Fruit fly (Drosophila melanogaster): ENCODE measurements around the gene Or94b.

Or94b gene

DNA sequence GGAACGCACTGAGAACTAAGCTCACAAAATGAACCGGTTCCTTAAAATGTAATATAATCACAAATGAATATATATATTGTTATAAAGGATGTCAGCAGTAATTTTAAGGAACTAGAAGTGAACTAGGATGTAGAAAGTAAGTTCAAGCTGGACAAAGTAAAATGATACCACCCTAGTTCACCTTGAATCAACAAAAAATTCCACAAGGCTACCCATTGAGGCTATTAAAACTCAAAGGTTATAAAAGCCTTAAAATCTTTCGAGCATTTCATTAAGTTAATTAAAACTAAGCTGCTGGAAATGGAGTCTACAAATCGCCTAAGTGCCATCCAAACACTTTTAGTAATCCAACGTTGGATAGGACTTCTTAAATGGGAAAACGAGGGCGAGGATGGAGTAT is at the start of gene Or94b:
Gene Or94b, plus strand, starts transcription at position 301 of the 400 bp plus-strand sequence.
- TF ChIP-seq noc (tag; optimal IDR thresholded peaks at IDR 0.05): no peak

DNA sequence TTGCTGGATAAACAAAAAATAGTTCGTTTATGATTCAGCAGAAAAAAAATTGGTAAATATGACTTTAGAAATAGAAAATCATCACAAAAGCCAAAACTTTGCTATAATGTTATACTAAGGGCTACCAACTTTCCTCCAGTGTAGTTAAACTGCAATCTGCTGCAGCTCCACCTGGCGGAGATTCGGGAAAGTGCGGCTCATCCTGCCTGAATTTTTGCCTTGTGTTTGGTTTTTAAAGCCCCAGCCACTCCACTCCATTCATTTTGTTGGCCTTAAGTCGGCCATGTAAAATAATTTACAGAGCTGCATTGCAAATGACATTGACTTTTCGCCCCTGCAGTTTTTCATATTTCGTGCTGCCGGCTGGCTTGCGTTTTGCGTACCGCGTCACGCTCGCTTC is 23.9 kb upstream of the Or94b start:
- TF ChIP-seq noc (tag; optimal IDR thresholded peaks at IDR 0.05): no peak

DNA sequence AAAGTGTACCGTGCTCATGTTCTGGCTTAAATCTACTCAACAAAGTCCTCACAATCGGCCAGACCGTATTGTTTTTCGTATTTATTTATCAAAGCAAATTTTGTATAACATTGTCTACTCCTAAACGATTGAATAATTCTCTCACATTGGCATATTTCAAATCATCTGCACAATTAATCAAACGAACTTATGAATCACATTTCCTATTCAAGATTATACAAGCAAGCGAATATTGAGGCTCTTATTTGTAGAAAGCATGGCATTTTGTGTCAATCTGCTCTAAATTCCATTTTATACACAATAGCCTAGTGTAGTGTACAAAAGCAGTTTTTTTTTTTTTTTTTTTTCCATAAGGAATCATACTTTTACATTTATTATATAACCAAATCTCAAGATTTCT is 23.1 kb upstream of the Or94b start, which contains the start of gene Tpl94D:
Gene Tpl94D, plus strand, starts transcription at position 301 of the 400 bp plus-strand sequence.
- TF ChIP-seq noc (tag; optimal IDR thresholded peaks at IDR 0.05): no peak

DNA sequence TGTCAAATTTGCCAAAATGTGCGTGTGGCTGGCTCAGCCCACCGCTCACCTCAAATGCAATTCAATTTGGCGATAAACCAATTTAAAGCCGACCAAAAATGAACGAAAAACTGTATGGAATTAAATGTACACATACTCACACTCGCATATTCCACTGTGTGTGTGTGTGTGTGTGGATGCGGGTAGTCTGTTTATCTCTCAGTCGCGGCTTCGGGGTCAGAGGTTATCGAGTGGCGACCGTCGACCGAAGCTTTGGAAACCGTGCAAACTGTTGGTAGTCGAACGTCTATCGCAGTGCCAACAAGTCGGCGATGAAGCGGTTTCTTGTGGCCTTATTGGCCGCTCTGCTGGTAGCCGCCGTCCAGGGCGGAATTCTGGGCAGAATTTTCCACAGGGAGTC is 12.1 kb upstream of the Or94b start, which contains the start of gene Gbp3:
Gene Gbp3, plus strand, starts transcription at position 274 of the 400 bp plus-strand sequence.
- no peak for TF ChIP-seq noc (tag; optimal IDR thresholded peaks at IDR 0.05)

DNA sequence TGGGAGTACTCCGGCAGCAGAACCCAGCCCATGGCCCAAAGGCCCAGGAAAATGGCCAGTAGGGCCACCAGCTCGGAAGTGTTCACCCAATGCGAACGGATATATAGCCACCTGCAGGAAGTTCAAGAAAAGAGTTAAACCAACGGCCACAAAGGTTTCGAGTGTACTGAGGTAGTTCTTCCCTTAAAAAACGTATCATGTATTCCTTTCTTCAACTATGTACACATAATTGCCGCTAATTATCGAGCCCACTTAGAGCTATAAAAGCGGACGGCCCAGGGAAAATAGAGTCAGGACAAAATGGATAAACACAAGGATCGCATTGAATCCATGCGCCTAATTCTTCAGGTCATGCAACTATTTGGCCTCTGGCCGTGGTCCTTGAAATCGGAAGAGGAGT is 2.1 kb upstream of the Or94b start, which contains the start of gene Or94a:
Gene Or94a, plus strand, starts transcription at position 301 of the 400 bp plus-strand sequence.
- no peak for TF ChIP-seq noc (tag; optimal IDR thresholded peaks at IDR 0.05)

DNA sequence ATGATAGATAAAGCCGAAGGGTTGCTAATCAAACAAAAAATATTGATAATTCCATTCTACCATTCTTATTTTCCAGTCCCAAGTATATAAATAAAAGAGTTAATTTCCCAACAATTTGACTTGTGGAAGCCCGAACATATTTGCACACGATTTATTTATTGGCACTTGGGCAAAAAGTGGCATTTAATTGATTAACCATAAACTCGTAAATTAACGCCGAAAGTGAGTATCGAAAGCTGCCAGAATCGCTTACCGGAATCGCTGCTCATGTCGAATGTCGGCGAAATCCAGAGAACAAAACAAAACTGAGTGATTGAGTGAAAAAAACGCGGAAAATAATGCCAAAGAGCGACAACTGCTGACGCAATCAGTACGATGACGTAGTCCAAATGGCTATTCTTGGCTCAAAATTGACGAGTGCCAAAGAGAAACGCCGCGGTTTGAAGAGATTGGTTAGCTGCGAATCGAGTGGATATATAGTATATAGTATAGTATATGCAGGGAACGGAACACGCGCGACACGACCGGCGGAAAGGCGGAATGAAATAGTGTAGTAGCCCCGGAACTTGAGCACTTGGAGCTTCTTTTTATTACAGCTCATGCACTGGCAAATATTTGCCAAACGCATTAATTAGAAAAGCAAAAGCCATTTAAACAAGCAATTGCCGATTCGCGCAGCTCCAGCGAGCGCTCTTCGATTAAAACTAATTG is 9.0 kb downstream of the Or94b start, which contains the start of gene Nha2:
Gene Nha2, minus strand, starts transcription at position 617 of the 711 bp plus-strand sequence.
- TF ChIP-seq noc (tag; optimal IDR thresholded peaks at IDR 0.05): peak; percentile 69

DNA sequence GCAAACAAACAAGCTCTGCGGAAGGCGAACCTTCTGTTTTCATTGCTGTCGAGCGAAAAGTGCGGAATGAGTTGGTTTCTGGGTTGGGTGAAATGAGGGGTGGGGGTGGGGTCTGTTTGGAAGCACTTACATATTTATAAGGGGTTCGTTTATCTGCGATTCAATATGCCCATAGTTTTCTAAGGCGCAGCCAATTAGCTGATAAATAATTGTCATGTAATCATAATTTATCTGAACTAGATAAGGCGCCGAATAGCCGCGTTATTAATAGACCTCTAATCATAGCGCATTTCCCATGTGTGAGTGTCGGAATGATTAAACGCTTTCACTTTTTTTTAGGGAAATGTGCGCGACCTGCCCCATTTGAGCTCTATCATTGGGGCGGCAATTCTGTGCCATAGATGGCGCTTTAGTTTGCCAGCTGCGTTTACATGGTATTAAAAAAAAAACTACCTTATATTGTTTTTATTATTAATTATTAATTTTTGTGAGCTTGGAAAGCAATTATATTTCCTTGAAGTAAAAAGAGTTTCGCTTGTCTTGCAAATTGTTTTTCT is 9.6 kb downstream of the Or94b start:
- TF ChIP-seq noc (tag; optimal IDR thresholded peaks at IDR 0.05): no peak

DNA sequence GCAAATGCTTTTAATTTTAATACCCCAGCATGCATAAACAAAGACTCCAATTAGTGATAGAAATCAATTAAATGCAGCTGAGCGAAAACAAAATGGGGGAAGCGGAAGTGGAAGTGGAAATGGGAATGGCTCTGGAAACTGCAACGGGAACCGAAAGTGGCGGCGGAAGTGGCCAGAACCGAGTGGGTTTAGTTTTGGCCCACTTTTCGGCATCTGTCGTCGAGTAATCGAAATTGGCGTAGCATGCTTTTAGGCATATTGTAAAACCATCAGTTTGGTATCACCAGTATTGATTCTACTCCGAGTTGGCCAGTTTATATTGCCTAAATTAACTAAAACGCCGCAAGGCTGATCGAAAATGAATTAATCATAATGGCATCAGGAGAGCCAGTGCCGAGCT is 15.1 kb downstream of the Or94b start:
- no peak for TF ChIP-seq noc (tag; optimal IDR thresholded peaks at IDR 0.05)

DNA sequence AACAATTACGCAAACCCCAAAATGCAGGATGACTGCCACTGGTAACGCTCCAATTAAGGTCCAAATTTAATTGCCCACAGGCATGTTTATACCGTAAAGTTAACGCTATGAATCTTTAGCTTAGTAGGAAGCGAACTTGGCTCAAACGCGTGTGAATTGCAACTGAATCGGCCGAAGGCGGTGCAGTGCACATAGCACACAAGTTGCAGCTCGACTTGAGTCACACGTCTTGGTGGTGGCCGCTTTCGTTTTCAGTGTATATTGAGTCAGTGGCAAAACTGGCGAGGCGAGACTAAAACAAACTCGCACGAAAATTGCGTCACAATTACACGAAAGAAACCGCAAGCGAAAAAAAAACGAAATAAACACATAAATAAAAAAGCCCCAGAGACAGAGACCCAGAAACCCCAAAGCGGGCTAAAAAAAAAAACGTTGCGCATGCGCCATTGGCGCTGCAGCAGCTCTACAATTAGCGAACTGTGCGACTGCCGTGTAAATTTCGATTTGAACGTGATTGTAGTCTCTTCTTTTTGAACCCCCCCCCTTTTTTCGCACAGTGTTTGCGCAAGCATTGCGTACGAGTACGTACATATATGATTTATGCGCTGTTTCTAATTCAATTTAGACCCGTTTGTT is 20.5 kb downstream of the Or94b start:
- no peak for TF ChIP-seq noc (tag; optimal IDR thresholded peaks at IDR 0.05)

DNA sequence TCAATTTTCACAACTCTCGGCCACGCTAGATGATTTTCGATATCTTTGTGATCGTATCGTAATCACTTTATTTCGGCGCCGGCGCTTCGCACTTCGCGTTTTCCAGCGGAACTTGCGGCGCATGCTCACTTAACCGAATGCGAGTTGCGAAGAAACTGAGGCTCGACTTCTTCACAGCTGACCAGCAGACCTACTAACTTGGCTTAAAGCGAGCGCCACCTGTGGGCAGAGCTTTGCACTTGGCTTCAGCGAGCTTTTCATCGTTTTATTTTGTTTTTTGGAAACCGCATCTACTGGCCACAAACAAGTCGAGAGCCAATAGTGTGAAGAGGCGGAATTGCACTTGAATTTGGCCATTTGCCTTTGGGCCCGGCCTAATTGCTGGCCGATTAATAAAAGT is 21.3 kb downstream of the Or94b start, which contains the start of gene CG34375:
Gene CG34375, minus strand, starts transcription at position 157 of the 400 bp plus-strand sequence.
- no peak for TF ChIP-seq noc (tag; optimal IDR thresholded peaks at IDR 0.05)

DNA sequence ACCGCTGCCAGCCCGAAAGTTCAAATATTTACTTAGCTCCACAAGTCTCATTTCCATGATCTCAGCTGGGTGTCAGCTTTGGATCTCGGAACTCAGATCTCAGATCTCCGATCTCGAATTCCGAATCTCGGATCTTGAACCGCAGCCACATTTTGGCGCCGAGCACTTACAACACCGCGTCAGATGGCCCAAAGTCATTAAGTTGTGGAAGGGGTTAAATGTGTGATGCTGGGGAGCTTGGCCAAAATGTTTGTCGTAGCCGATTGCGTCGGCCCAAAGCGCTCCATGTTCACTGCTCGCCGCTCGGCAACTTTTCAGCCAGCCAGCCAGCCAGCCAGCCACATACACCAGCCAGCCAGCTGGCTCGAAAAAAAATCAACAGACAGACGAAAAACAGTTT is 22.9 kb downstream of the Or94b start, which contains the start of gene CG6688:
Gene CG6688, plus strand, starts transcription at position 396 of the 400 bp plus-strand sequence.
- TF ChIP-seq noc (tag; optimal IDR thresholded peaks at IDR 0.05): no peak

DNA sequence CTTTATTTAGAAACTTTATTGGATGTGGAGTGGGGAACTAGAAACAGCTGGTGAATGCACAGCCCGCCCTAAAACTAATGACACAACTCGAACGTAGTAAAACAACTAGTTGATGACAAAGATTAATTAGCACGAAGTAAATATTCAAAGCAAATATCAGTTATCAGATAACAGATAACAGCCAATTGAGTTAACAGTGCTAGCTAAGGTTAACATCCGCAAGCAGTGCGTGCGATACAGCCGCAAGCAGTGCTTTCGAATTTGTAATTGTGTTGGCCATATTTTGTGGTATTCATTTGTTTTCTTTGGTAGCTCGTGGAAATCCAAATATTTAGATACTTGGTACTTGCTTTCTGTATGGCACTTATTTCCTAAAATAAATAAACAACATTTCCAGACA is 24.4 kb downstream of the Or94b start:
- no peak for TF ChIP-seq noc (tag; optimal IDR thresholded peaks at IDR 0.05)

DNA sequence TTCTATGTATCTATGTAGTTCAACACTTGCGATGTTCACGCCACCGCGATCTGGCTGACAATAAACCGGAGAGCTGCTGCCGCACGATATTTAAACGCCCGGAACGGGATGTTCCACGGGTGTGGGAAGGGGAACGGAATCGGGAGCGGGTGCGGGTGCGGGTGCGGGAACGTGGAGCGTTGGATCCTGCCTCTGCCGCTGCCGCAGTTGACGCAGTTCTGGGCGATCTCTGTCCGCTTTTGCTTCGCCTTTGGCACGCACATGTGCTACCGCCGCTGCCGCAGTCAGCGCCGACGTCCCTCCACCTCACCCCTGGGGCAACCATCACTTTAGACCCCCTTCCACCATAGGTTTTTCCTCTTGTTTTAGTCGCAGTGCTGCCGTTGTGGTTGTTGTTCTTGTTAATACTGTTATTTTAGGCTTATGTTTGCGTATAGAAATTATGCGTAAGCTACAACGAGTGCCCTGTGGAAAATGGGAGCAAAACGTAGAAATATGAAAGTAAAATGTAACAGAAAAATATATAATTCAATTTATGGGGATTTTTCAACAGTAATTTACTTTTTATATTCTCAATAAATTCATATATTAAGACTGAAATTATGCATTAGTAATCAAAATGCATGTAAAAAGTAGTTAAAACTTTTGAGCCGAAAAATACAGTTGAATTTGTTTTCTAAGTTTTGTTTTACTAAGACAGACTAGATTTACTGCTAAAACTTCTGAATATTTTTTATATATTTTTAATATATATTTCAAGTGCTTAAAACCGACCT is 37.7 kb downstream of the Or94b start, which contains the start of gene lmd:
Gene lmd, minus strand, starts transcription at position 62 of the 776 bp plus-strand sequence.
- TF ChIP-seq noc (tag; optimal IDR thresholded peaks at IDR 0.05): no peak

DNA sequence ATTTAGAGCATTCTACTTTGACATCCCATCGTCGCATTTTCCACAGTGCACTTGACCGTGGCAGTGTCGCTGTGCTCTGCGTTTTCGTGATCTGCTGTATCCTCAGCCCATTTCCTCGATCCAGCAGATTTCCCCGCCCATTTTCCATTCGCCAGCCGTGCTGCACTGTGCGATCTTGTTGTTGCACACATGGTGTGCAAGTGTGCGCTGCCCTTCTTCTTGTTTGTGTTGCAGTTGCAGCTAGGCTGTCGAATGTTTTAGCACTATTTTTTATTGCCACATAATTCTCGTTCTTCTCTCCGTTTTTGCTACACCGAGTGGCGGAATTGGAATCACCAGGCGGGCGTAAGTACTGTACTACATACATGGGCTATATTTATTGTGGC is 38.3 kb downstream of the Or94b start:
- TF ChIP-seq noc (tag; optimal IDR thresholded peaks at IDR 0.05): no peak

DNA sequence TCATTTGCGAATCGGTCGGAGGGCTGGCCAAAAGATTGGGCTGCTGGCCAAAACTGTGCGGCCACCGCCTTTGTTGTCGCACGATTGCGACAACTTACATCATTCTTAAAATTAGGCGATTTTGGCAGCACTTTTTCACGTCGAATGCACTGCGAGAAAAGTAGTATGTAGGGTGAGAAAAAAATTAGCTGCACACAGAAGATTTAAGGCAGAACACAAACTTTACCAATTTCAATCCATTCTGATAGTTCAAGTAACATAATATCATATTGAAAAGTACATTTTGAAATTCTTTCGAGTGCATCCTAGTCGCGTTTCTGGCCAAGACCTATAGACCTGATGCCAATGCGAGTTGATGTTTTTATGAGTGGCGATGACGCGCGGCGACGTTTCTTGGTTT is 39.4 kb downstream of the Or94b start:
- TF ChIP-seq noc (tag; optimal IDR thresholded peaks at IDR 0.05): peak; percentile 13

DNA sequence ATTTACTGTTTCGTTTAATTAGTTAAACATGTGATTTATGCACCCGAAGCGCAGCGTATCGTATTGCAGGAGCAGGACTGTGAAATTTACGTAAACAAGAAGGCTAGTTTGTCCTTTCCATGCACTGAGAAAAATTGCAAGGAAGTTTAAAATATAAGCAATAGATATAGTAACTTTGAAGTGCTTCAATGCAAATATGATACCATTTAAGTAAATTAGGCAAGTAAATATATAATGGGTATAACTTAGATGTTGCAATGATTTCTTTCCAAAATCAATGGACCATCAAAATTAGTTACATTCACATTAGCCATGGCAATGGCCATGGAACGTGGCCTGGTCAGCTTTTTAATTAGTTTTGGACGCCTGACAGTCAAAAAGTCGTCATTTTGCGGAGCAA is 41.8 kb downstream of the Or94b start:
- no peak for TF ChIP-seq noc (tag; optimal IDR thresholded peaks at IDR 0.05)

Data from whole organism, larva.